Fruit fly (Drosophila melanogaster) whole organism, embryonic: ENCODE data around the gene Osi19.
A peak's percentile ranks its signal among the peaks of the same experiment; 100 is the strongest.

Experiments
- B-H1 ChIP-seq: fragments of 200-800 bp; sonication (Bioruptor generic); IDR thresholded peaks from 3 replicates; pipeline ENCODE4 v1.3.6; 2022; ENCODE audit warnings: missing biosample characterization, missing genetic modification characterization
- BtbVII ChIP-seq: fragments of 200-800 bp; sonication (Bioruptor generic); optimal IDR thresholded peaks from 3 replicates; lab custom pipeline; 2017; ENCODE audit warnings: missing biosample characterization, mild to moderate bottlenecking, missing genetic modification characterization
- CG11723 ChIP-seq: fragments of 200-800 bp; sonication (Bioruptor generic); optimal IDR thresholded peaks from 2 replicates; lab custom pipeline; 2017; ENCODE audit warnings: missing biosample characterization, mild to moderate bottlenecking, missing genetic modification characterization
- CG12104 ChIP-seq: fragments of 200-800 bp; sonication (Bioruptor generic); optimal IDR thresholded peaks from 3 replicates; lab custom pipeline; 2016; ENCODE audit warnings: missing biosample characterization, missing genetic modification characterization
- CG1233 ChIP-seq: fragments of 200-800 bp; sonication (Bioruptor generic); optimal IDR thresholded peaks from 4 replicates; lab custom pipeline; 2018; ENCODE audit warnings: missing biosample characterization, mild to moderate bottlenecking, missing genetic modification characterization
- CG1602 ChIP-seq: fragments of 200-800 bp; sonication (Bioruptor generic); optimal IDR thresholded peaks from 3 replicates; lab custom pipeline; 2016; ENCODE audit warnings: missing biosample characterization, missing genetic modification characterization
- CG16815 ChIP-seq: fragments of 200-800 bp; sonication (Bioruptor generic); optimal IDR thresholded peaks from 3 replicates; lab custom pipeline; 2017; ENCODE audit warnings: missing biosample characterization, mild to moderate bottlenecking, missing genetic modification characterization
- CG17802 ChIP-seq: fragments of 200-800 bp; sonication (Bioruptor generic); optimal IDR thresholded peaks from 2 replicates; lab custom pipeline; 2018; ENCODE audit warnings: missing biosample characterization, mild to moderate bottlenecking, missing genetic modification characterization, moderate library complexity
- CG18262 ChIP-seq: fragments of 200-800 bp; optimal IDR thresholded peaks from 3 replicates; lab custom pipeline; 2019; ENCODE audit warnings: missing biosample characterization, mild to moderate bottlenecking, missing genetic modification characterization, moderate library complexity
- CG31224 ChIP-seq: fragments of 200-800 bp; sonication (Bioruptor generic); IDR thresholded peaks from 2 replicates; pipeline ENCODE4 v1.3.6; 2022; ENCODE audit warnings: missing biosample characterization, missing genetic modification characterization
- CG3163 ChIP-seq: fragments of 200-800 bp; sonication (Bioruptor generic); optimal IDR thresholded peaks from 3 replicates; lab custom pipeline; 2016; ENCODE audit warnings: missing biosample characterization, missing genetic modification characterization
- CG9727 ChIP-seq: fragments of 200-800 bp; sonication (Bioruptor generic); optimal IDR thresholded peaks from 3 replicates; lab custom pipeline; 2017; ENCODE audit warnings: missing biosample characterization, mild to moderate bottlenecking, missing genetic modification characterization
- D19A ChIP-seq: fragments of 200-800 bp; optimal IDR thresholded peaks from 3 replicates; lab custom pipeline; 2019; ENCODE audit warnings: missing biosample characterization, mild to moderate bottlenecking, missing genetic modification characterization, moderate library complexity
- Dfd ChIP-seq, 2 experiments: fragments of >200 bp; optimal IDR thresholded peaks; 2 replicates each; lab custom pipeline; 2017; ENCODE audit warnings: missing biosample characterization in 2 of 2, missing genetic modification characterization in 2 of 2
- Ets65A ChIP-seq: fragments of 200-800 bp; sonication (Bioruptor generic); peaks from one replicate; lab custom pipeline; 2016; ENCODE audit warnings: missing biosample characterization, missing genetic modification characterization
- Fer3 ChIP-seq: fragments of 200-800 bp; sonication (Bioruptor generic); optimal IDR thresholded peaks from 2 replicates; lab custom pipeline; 2018; ENCODE audit warnings: missing biosample characterization, mild to moderate bottlenecking, missing genetic modification characterization, moderate library complexity
- HHEX ChIP-seq: fragments of 200-800 bp; sonication (Bioruptor generic); optimal IDR thresholded peaks from 3 replicates; lab custom pipeline; 2017; ENCODE audit warnings: missing biosample characterization, mild to moderate bottlenecking, missing genetic modification characterization, missing genetic modification reagents
- Lim3 ChIP-seq: fragments of 200-800 bp; sonication (Bioruptor generic); IDR thresholded peaks from 2 replicates; pipeline ENCODE4 v1.3.6; 2022; ENCODE audit warnings: missing biosample characterization, missing genetic modification characterization
- Lpt ChIP-seq: fragments of >200 bp; optimal IDR thresholded peaks from 2 replicates; lab custom pipeline; 2018; ENCODE audit warnings: missing biosample characterization, missing genetic modification characterization
- NC2α ChIP-seq: fragments of 200-800 bp; sonication (Bioruptor generic); optimal IDR thresholded peaks from 2 replicates; lab custom pipeline; 2016; ENCODE audit warnings: missing biosample characterization, missing genetic modification characterization
- Oli ChIP-seq: fragments of 200-800 bp; sonication (Bioruptor generic); optimal IDR thresholded peaks from 2 replicates; lab custom pipeline; 2018; ENCODE audit warnings: missing biosample characterization, mild to moderate bottlenecking, missing genetic modification characterization, moderate library complexity
- Spps ChIP-seq: fragments of 200-800 bp; sonication (Bioruptor generic); optimal IDR thresholded peaks from 2 replicates; lab custom pipeline; 2018; ENCODE audit warnings: missing biosample characterization, mild to moderate bottlenecking, missing genetic modification characterization
- Xbp1 ChIP-seq: fragments of 200-800 bp; sonication (Bioruptor generic); optimal IDR thresholded peaks from 3 replicates; lab custom pipeline; 2016; ENCODE audit warnings: missing biosample characterization, mild to moderate bottlenecking, missing genetic modification characterization
- az2 ChIP-seq: fragments of 200-800 bp; sonication (Bioruptor generic); optimal IDR thresholded peaks from 3 replicates; lab custom pipeline; 2016; ENCODE audit warnings: missing biosample characterization, missing genetic modification characterization
- bigmax ChIP-seq: fragments of 200-800 bp; sonication (Bioruptor generic); optimal IDR thresholded peaks from 2 replicates; lab custom pipeline; 2018; ENCODE audit warnings: missing biosample characterization, mild to moderate bottlenecking, missing genetic modification characterization
- chinmo ChIP-seq: fragments of 200-800 bp; sonication (Bioruptor generic); IDR thresholded peaks from 4 replicates; pipeline ENCODE4 v1.3.6; 2022; ENCODE audit warnings: missing biosample characterization, missing genetic modification characterization; ENCODE audit not compliant: partially characterized antibody
- chn ChIP-seq: fragments of 200-800 bp; sonication (Bioruptor generic); optimal IDR thresholded peaks from 2 replicates; lab custom pipeline; 2016; ENCODE audit warnings: missing biosample characterization, missing genetic modification characterization
- crol ChIP-seq: fragments of 200-800 bp; sonication (Bioruptor generic); IDR thresholded peaks from 2 replicates; pipeline ENCODE4 v1.3.6; 2022; ENCODE audit warnings: missing biosample characterization, missing genetic modification characterization
- disco-r ChIP-seq: fragments of 200-800 bp; sonication (Bioruptor generic); optimal IDR thresholded peaks from 2 replicates; lab custom pipeline; 2016; ENCODE audit warnings: missing biosample characterization, missing genetic modification characterization
- dmrt99B ChIP-seq: fragments of 200-800 bp; sonication (Bioruptor generic); optimal IDR thresholded peaks from 2 replicates; lab custom pipeline; 2018; ENCODE audit warnings: missing biosample characterization, mild to moderate bottlenecking, missing genetic modification characterization, moderate library complexity
- en ChIP-seq: fragments of 200-800 bp; sonication (Bioruptor generic); optimal IDR thresholded peaks from 2 replicates; lab custom pipeline; 2016; ENCODE audit warnings: missing biosample characterization, missing genetic modification characterization
- fd96Cb ChIP-seq: fragments of 200-800 bp; sonication (Bioruptor generic); optimal IDR thresholded peaks from 2 replicates; lab custom pipeline; 2018; ENCODE audit warnings: missing biosample characterization, mild to moderate bottlenecking, missing genetic modification characterization, moderate library complexity
- hb ChIP-seq: fragments of 200-800 bp; sonication (Bioruptor generic); IDR thresholded peaks from 3 replicates; pipeline ENCODE4 v1.3.6; 2022; ENCODE audit warnings: missing biosample characterization, missing genetic modification characterization; ENCODE audit not compliant: partially characterized antibody
- ind ChIP-seq: fragments of 200-800 bp; sonication (Bioruptor generic); optimal IDR thresholded peaks from 3 replicates; lab custom pipeline; 2016; ENCODE audit warnings: missing biosample characterization, missing genetic modification characterization
- nmo ChIP-seq: fragments of 200-800 bp; sonication (Bioruptor generic); optimal IDR thresholded peaks from 2 replicates; lab custom pipeline; 2018; ENCODE audit warnings: missing biosample characterization, mild to moderate bottlenecking, missing genetic modification characterization, moderate library complexity
- org-1 ChIP-seq: fragments of 200-800 bp; sonication (Bioruptor generic); optimal IDR thresholded peaks from 2 replicates; lab custom pipeline; 2017; ENCODE audit warnings: missing biosample characterization, missing genetic modification characterization
- pho ChIP-seq: fragments of 200-800 bp; sonication (Bioruptor generic); optimal IDR thresholded peaks from 2 replicates; lab custom pipeline; 2016; ENCODE audit warnings: missing biosample characterization, missing genetic modification characterization
- pros ChIP-seq: fragments of 200-800 bp; sonication (Bioruptor generic); optimal IDR thresholded peaks from 3 replicates; lab custom pipeline; 2019; ENCODE audit warnings: missing biosample characterization, mild to moderate bottlenecking, missing genetic modification characterization, moderate library complexity
- shn ChIP-seq: fragments of 200-800 bp; sonication (Bioruptor generic); optimal IDR thresholded peaks from 3 replicates; lab custom pipeline; 2016; ENCODE audit warnings: missing biosample characterization, missing genetic modification characterization
- slp2 ChIP-seq: fragments of 200-800 bp; sonication (Bioruptor generic); optimal IDR thresholded peaks from 2 replicates; lab custom pipeline; 2016; ENCODE audit warnings: missing biosample characterization, missing genetic modification characterization
- sr ChIP-seq: fragments of 200-800 bp; sonication (Bioruptor generic); IDR thresholded peaks from 3 replicates; pipeline ENCODE4 v1.3.6; 2022; ENCODE audit warnings: missing biosample characterization, missing genetic modification characterization
- sug ChIP-seq: fragments of 200-800 bp; optimal IDR thresholded peaks from 2 replicates; lab custom pipeline; 2019; ENCODE audit warnings: missing biosample characterization, mild to moderate bottlenecking, missing genetic modification characterization, moderate library complexity
- tup ChIP-seq: fragments of 200-800 bp; sonication (Bioruptor generic); optimal IDR thresholded peaks from 2 replicates; lab custom pipeline; 2016; ENCODE audit warnings: missing biosample characterization, mild to moderate bottlenecking, missing genetic modification characterization, moderate library complexity
- vfl ChIP-seq: fragments of 200-800 bp; sonication (Bioruptor generic); optimal IDR thresholded peaks from 2 replicates; lab custom pipeline; 2016; ENCODE audit warnings: missing biosample characterization, missing genetic modification characterization

Gene Osi19

DNA sequence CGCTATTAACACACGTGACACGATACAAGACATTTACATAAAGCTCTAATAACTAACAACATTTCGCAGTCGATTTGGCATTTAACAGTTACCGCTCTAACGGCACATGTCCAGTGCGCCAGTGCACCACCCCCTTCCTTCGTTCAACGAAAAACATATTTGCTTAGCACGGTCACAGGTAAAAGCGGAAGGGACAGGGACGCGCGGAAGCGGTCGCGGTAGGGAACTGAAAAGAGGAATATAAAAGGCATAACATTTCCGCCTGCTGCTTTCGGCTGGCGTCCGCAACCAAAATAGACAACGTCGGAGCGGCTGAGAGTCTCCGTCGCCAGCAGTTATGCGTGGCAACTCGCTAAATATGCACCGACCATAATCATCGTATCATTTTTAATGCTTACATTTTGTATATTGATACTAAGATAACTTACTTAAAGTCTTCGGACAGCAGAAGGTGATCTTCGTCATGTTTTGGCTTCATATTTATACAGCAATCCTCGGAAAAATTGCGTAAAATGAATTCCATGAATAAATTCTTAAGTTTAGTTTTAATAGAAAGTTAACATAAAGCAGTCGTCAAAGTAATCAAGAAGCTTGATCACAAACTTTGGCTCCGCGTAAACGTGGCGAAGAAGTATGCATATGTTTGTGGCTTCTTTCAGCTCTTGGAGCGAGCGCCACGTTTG is 16.7 kb downstream of the Osi19 start (continued):
- peak; percentile 35 for TF ChIP-seq Oli (tag; lab: Kevin White, UChicago)

- TF ChIP-seq crol (GFP tag; lab: Robert Waterston, UW) (peak; percentile 55; the same call in 1 of the 2 replicates), Lim3 (GFP tag; lab: Robert Waterston, UW) (no peak), Ets65A (peak; percentile 46), sr (GFP tag; lab: Robert Waterston, UW) (peak; percentile 71; the same call in 2 of the 3 replicates), CG31224 (GFP tag; lab: Robert Waterston, UW) (peak; percentile 51; the same call in 1 of the 2 replicates)
Observed at dm6 chr3R:6352436-6352835, 17.3 kb downstream of the Osi19 start.

dm6 chr3R:6352893-6353623 is 17.9 kb downstream of the Osi19 start:
- TF ChIP-seq ind (peak; percentile 2), nmo (GFP tag; lab: Kevin White, UChicago) (peak; percentile 49), fd96Cb (peak; percentile 30), CG11723 (GFP tag; lab: Kevin White, UChicago) (peak; percentile 26), CG16815 (peak; percentile 32), bigmax (GFP tag; lab: Kevin White, UChicago) (no peak), CG9727 (peak; percentile 7), Spps (tag; lab: Kevin White, UChicago) (no peak), en (GFP tag; lab: Kevin White, UChicago) (no peak), chn (no peak), pros (GFP tag; lab: Kevin White, UChicago) (peak; percentile 45), az2 (GFP tag; lab: Kevin White, UChicago) (peak; percentile 25), sug (tag; lab: Kevin White, UChicago) (no peak), NC2α (no peak), disco-r (no peak), Xbp1 (peak; percentile 37), BtbVII (GFP tag; lab: Kevin White, UChicago) (no peak), CG31224 (GFP tag; lab: Robert Waterston, UW) (peak; percentile 32; the same call in 1 of the 2 replicates), tup (GFP tag; lab: Kevin White, UChicago) (no peak), CG12104 (GFP tag; lab: Kevin White, UChicago) (peak; percentile 13), vfl (GFP tag; lab: Kevin White, UChicago) (no peak), D19A (tag; lab: Kevin White, UChicago) (peak; percentile 1), dmrt99B (peak; percentile 70), Lpt (GFP tag; lab: Kevin White, UChicago) (no peak), CG1602 (peak; percentile 15), B-H1 (GFP tag; lab: Robert Waterston, UW) (no peak; the same call in 2 of the 3 replicates), HHEX (peak; percentile 20), org-1 (GFP tag; lab: Kevin White, UChicago) (peak; percentile 54), Fer3 (tag; lab: Kevin White, UChicago) (peak; percentile 4), CG3163 (no peak), CG1233 (GFP tag; lab: Kevin White, UChicago) (peak; percentile 29), shn (GFP tag; lab: Kevin White, UChicago) (no peak), CG18262 (tag; lab: Kevin White, UChicago) (peak; percentile 59), Dfd (GFP tag; optimal IDR thresholded peaks at IDR 0.05; lab: Kevin White, UChicago) (no peak), CG17802 (no peak), chinmo (GFP tag; lab: Robert Waterston, UW) (peak; percentile 76; the same call in 1 of the 4 replicates), slp2 (GFP tag; lab: Kevin White, UChicago) (no peak), hb (GFP tag; lab: Robert Waterston, UW) (no peak), pho (GFP tag; lab: Kevin White, UChicago) (no peak)
